Worm (Caenorhabditis elegans): ENCODE measurements around the gene clec-204.

clec-204 gene

DNA sequence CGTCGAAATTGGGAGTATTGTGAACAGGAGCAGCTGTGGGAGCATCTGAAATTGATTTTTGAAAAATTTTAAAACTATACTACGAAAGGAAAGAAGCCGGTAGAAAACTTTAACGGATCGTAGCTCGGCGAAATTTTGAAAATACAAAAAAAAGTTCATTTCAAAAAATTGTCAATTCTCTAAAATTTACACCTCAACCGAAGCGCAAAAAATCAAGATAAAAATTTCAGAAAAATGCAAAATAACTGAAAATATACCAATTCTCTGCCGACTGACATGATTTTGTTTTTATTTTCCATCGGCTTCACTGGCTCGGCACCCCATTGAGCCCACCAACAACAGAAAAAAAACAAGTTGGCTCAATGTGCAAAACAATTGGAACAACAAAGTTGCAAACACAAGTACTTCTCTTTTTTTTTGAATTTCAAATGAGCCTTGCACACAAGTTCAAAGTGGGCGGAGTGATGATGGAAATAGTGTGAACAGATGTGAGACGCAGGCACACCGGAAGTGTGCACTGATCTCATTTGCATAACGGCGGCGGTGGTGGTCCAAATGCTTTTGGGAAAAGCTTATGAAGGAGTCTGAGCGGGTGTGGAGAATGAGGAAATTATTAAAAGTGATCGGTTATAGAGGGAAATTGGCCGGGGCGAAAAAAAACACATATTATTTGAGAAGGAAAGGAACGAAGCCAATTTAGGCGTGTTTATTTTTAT, 18.1 kb downstream of the clec-204 start, which contains the start of gene F36H9.7:
F36H9.7 (minus strand) TSS at position 51 of the 716 bp plus-strand sequence.
- TF ChIP-seq ceh-9 (tag; optimal IDR thresholded peaks at IDR 0.05) (no peak), unc-42 (tag; optimal IDR thresholded peaks at IDR 0.05) (peak; percentile 57)

DNA sequence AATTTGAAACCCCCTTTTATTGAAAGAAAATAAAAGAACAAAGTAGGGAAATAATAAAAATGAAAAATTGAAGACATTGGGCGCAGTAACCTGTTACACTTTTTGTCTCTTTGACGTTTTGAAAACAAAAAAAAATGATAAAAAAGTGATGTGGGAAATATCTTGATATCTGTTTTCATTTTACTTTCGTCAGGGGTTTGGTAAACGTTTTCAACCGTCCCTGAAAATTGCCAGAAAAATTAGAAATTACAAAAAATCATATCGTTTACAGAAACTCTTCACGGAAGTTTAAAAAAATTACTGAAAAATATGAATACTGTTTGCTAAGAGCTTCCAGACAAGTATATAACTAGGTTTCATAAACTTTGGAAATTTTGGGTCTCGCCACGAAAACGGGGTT, 22.2 kb downstream of the clec-204 start, which contains the start of gene F36H9.4:
F36H9.4 (minus strand) TSS at position 101 of the 400 bp plus-strand sequence.
- no peak for TF ChIP-seq ttx-3 (tag; optimal IDR thresholded peaks at IDR 0.05)
- TF ChIP-seq hlh-30 (tag; optimal IDR thresholded peaks at IDR 0.05; ENCODE audit: insufficient read depth): no peak
- no peak for TF ChIP-seq ceh-18 (tag; optimal IDR thresholded peaks at IDR 0.05)
- no peak for TF ChIP-seq unc-42 (tag; optimal IDR thresholded peaks at IDR 0.05)
- no peak for TF ChIP-seq hlh-15 (tag; optimal IDR thresholded peaks at IDR 0.05)
- no peak for TF ChIP-seq unc-55 (GFP tag; optimal IDR thresholded peaks at IDR 0.05)

DNA sequence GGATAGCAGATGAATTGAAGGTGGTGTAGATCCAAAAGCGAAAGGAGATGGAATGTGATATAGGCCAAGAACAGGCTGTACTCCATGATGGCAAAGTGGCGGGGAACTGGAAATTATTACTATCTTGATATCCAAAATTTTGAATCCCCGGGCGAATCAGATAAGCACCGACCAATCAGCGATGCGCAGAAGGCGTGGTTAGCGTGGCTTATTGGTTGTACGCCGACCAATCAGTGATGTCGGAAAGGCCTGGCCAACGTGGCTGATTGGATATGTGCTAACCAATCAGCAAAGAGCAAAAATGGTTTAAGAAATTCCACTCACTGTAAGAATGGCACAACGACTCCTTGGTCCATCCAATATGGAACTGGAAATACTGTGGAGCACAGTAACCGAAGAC, 23.0 kb downstream of the clec-204 start:
- peak; percentile 85 for TF ChIP-seq nfya-1 (tag; optimal IDR thresholded peaks at IDR 0.05)
- no peak for TF ChIP-seq che-1 (tag; optimal IDR thresholded peaks at IDR 0.05)
- no peak for TF ChIP-seq T23F11.4 (GFP tag; optimal IDR thresholded peaks at IDR 0.05)

DNA sequence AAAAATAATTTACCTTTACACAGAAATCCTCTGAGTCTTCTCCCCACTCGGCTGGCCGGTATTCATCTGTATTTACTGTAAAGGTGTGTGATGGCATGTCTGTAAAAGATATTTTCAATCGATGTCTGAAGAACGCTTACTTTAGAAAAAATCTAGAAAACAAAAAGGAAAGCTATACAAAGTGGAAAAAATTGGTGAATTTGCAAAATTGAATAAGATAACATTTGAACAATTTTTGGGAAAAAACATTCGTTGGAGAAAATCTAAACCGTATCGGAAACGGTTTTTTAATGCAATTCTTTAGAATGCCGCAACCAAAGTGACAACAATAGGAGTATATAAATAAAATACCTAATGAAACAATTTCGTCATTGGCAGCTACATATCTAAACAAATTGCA, 25.0 kb downstream of the clec-204 start, which contains the start of gene F36H9.5:
F36H9.5 (minus strand) TSS at position 101 of the 400 bp plus-strand sequence.
- TF ChIP-seq tbx-2 (tag; optimal IDR thresholded peaks at IDR 0.05) (no peak), unc-42 (tag; optimal IDR thresholded peaks at IDR 0.05) (no peak), ceh-24 (tag; optimal IDR thresholded peaks at IDR 0.05) (no peak), ceh-2 (tag; optimal IDR thresholded peaks at IDR 0.05) (no peak), elt-2 (tag; optimal IDR thresholded peaks at IDR 0.05) (no peak), hlh-15 (tag; optimal IDR thresholded peaks at IDR 0.05) (no peak), nhr-232 (tag; optimal IDR thresholded peaks at IDR 0.05) (no peak), eyg-1 (tag; optimal IDR thresholded peaks at IDR 0.05) (no peak), sdc-2 (tag; optimal IDR thresholded peaks at IDR 0.05) (no peak)

DNA sequence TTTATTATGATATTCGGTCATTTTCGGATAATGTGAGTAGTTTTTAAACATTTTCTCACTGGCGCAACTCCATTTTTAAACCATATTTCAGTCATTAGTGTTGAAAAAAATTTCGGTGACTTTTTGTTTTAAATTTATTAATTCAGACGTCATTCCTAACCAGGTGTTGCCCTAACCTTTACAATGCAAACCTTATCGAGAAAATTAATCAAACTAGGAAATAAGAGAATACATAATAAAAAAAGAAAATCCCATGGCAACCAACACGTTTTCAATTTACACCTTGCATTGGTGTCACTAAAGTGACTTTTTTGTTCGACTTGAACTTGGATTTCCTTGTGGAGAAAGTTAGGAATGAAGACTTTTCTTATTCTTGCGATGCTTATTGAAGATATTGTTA, 31.2 kb downstream of the clec-204 start, which contains the start of gene F36H9.2:
F36H9.2 (plus strand) TSS at position 301 of the 400 bp plus-strand sequence.
- TF ChIP-seq zip-5 (tag; optimal IDR thresholded peaks at IDR 0.05): no peak
- no peak for TF ChIP-seq hlh-30 (tag; optimal IDR thresholded peaks at IDR 0.05; ENCODE audit: insufficient read depth)
- TF ChIP-seq C08G9.2 (tag; optimal IDR thresholded peaks at IDR 0.05): no peak
- TF ChIP-seq sox-4 (tag; optimal IDR thresholded peaks at IDR 0.05): no peak
- TF ChIP-seq unc-55 (GFP tag; optimal IDR thresholded peaks at IDR 0.05): no peak
- no peak for TF ChIP-seq ceh-2 (tag; optimal IDR thresholded peaks at IDR 0.05)
- no peak for TF ChIP-seq madf-2 (tag; optimal IDR thresholded peaks at IDR 0.05)

DNA sequence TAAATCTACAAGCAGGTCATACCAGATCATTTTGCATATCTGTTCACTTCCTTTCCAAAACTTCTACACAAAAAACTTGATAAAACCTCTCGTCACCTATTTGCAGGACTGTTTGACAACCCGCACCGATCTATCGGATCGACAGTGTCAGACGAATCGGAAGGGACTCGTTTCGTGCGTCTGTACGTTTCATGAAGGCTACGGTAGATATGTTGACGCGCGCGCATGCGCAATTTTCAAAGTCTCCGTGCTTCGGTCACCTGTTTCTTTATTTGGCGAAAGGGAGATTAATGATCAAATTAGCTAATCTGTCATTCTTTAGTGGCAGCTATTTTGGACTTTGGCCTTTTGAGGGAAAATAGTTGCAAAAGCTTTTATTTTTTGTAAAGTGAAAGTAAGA, 32.5 kb downstream of the clec-204 start:
- TF ChIP-seq zip-5 (tag; optimal IDR thresholded peaks at IDR 0.05) (no peak), unc-3 (GFP tag; conservative IDR thresholded peaks at IDR 0.05) (no peak), unc-3 (tag; optimal IDR thresholded peaks at IDR 0.05) (no peak), dve-1 (tag; optimal IDR thresholded peaks at IDR 0.05) (no peak)

DNA sequence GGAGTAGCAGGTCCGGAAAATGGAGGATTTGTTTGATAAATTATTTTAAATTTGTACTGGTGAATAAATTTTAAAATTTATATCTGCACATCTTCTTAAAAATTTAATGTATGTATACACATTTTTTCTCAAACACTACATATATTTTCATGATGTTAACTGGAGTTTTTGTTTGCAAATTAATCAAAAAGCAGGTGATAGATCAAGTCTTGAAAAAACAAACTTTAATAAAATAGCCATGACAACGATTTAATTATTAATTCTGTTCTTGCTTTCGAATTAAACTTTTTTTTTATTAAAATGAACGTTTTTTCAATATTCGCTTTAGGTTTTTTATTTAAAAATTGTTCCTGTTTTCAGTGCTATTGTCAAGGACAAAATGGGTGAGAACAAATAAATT, 37.3 kb downstream of the clec-204 start, which contains the start of gene F36H9.1:
F36H9.1 (plus strand) TSS at position 301 of the 400 bp plus-strand sequence.
- no peak for TF ChIP-seq fkh-6 (tag; optimal IDR thresholded peaks at IDR 0.05)
- no peak for TF ChIP-seq madf-2 (tag; optimal IDR thresholded peaks at IDR 0.05)
- TF ChIP-seq elt-4 (tag; optimal IDR thresholded peaks at IDR 0.05): no peak
- no peak for TF ChIP-seq odd-2 (tag; optimal IDR thresholded peaks at IDR 0.05)
- no peak for TF ChIP-seq hlh-30 (tag; optimal IDR thresholded peaks at IDR 0.05; ENCODE audit: insufficient read depth)
- no peak for TF ChIP-seq pax-1 (tag; optimal IDR thresholded peaks at IDR 0.05)
- no peak for TF ChIP-seq ceh-31 (tag; optimal IDR thresholded peaks at IDR 0.05)
- TF ChIP-seq ceh-6 (GFP tag; optimal IDR thresholded peaks at IDR 0.05): no peak
- TF ChIP-seq nhr-232 (tag; optimal IDR thresholded peaks at IDR 0.05): no peak
- TF ChIP-seq unc-3 (GFP tag; conservative IDR thresholded peaks at IDR 0.05): no peak
- no peak for TF ChIP-seq unc-3 (tag; optimal IDR thresholded peaks at IDR 0.05)
- TF ChIP-seq F13H6.1 (tag; optimal IDR thresholded peaks at IDR 0.05): no peak
- TF ChIP-seq sox-4 (tag; optimal IDR thresholded peaks at IDR 0.05): no peak
- no peak for TF ChIP-seq ceh-22 (tag; optimal IDR thresholded peaks at IDR 0.05)

Data from whole organism, late embryonic.